Fruit fly (Drosophila melanogaster): Measurements from ENCODE around the gene gzl.

The gzl gene

DNA sequence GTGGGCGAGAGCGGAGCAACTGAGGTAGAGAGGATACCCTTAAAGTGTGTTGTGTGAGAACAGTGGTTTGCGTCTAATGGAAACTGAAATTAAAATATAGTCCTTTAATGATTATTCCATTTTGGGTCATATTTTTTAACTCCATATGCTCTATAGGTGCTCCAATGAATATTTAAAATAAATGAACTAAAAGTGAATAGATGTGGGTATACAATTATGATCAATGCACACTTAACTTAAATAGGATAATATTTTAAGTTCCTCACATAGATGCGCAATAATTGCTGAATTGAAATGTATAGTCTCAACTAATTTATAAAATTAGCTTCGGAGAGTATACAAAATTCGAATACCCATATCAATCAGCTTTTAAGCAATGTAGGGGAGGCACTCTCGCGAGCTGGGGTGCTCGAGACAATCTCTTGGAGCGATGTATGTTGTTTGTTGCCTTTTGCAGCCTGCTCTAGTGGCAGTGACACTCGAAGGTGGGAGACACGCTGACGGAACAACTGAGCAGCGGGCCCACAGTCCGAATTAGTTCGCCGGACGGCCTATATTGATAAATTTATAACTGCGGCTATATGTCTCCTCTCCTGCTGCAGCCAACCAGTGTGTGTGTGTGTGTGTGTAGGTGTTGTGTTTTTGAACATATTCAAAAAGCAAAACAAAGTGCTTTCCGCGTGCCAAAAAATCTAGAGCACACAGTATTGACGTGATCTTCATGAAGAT lies 28.9 kb upstream of the gzl start (continued):
- TF ChIP-seq Trl (optimal IDR thresholded peaks at IDR 0.05), result peak; percentile 1 to 52
- TF ChIP-seq Trl (GFP tag; optimal IDR thresholded peaks at IDR 0.05), result peak; percentile 36
- peak; percentile 76 for TF ChIP-seq dmrt11E (tag; optimal IDR thresholded peaks at IDR 0.05)
- peak; percentile 29; the same call in 1 of the 2 replicates for TF ChIP-seq CG14014 (GFP tag; IDR thresholded peaks at IDR 0.05)
- no peak for TF ChIP-seq Neu2 (GFP tag; optimal IDR thresholded peaks at IDR 0.05; ENCODE audit: borderline replicate concordance)
- no peak for TF ChIP-seq CG16813 (GFP tag; IDR thresholded peaks at IDR 0.05; ENCODE audit: partially characterized antibody)
- 0 out of 3 replicates have a peak, but pooled peaks have one; percentile 22 for TF ChIP-seq ase (GFP tag; IDR thresholded peaks at IDR 0.05)
- TF ChIP-seq CG3281 (GFP tag; optimal IDR thresholded peaks at IDR 0.05), result no peak
- peak; percentile 20 for TF ChIP-seq jumu (GFP tag; optimal IDR thresholded peaks at IDR 0.05)
- no peak for TF ChIP-seq pan (optimal IDR thresholded peaks at IDR 0.05)
- peak in 1 of 2 experiments; percentile 70 for TF ChIP-seq pan (GFP tag; optimal IDR thresholded peaks at IDR 0.05 in 1 of 2, IDR thresholded peaks at IDR 0.05 in 1 of 2)
- TF ChIP-seq HmgD (GFP tag; optimal IDR thresholded peaks at IDR 0.05), result peak; percentile 21
- peak; percentile 47; the same call in 1 of the 2 replicates for TF ChIP-seq CG32532 (GFP tag; IDR thresholded peaks at IDR 0.05)
- no peak for TF ChIP-seq Dbx (GFP tag; IDR thresholded peaks at IDR 0.05)
- TF ChIP-seq tin (GFP tag; optimal IDR thresholded peaks at IDR 0.05), result peak; percentile 62
- TF ChIP-seq Ets65A (GFP tag), result peak; percentile 86
- peak; percentile 47; the same call in 1 of the 2 replicates for TF ChIP-seq sisA (GFP tag; IDR thresholded peaks at IDR 0.05)
- TF ChIP-seq tx (GFP tag; optimal IDR thresholded peaks at IDR 0.05), result peak; percentile 69
- TF ChIP-seq prd (optimal IDR thresholded peaks at IDR 0.05), result no peak
- peak; percentile 63; the same call in 2 of the 3 replicates for TF ChIP-seq prd (GFP tag; IDR thresholded peaks at IDR 0.05)
- TF ChIP-seq dan (GFP tag; IDR thresholded peaks at IDR 0.05), result no peak
- TF ChIP-seq Sry-δ (GFP tag; optimal IDR thresholded peaks at IDR 0.05), result peak; percentile 17
- peak; percentile 80 for TF ChIP-seq Meics (GFP tag; optimal IDR thresholded peaks at IDR 0.05)
- TF ChIP-seq CG4820 (GFP tag; optimal IDR thresholded peaks at IDR 0.05), result peak; percentile 68
- TF ChIP-seq Bteb2 (GFP tag; optimal IDR thresholded peaks at IDR 0.05), result peak; percentile 68
- TF ChIP-seq pfk (GFP tag; optimal IDR thresholded peaks at IDR 0.05), result no peak
- peak; percentile 93 for TF ChIP-seq nmo (GFP tag; optimal IDR thresholded peaks at IDR 0.05)
- peak; percentile 80 for TF ChIP-seq CG17359 (tag; optimal IDR thresholded peaks at IDR 0.05)
- TF ChIP-seq CG6272 (GFP tag; IDR thresholded peaks at IDR 0.05), result 0 out of 2 replicates have a peak, but pooled peaks have one; percentile 22
- TF ChIP-seq crol (GFP tag; IDR thresholded peaks at IDR 0.05), result no peak
- TF ChIP-seq Adf1 (GFP tag; IDR thresholded peaks at IDR 0.05), result no peak
- TF ChIP-seq HLH54F (GFP tag; optimal IDR thresholded peaks at IDR 0.05), result peak; percentile 45
- TF ChIP-seq CG16779 (GFP tag; IDR thresholded peaks at IDR 0.05), result no peak
- TF ChIP-seq CG3726 (GFP tag; IDR thresholded peaks at IDR 0.05), result no peak
- TF ChIP-seq ATbp (GFP tag; optimal IDR thresholded peaks at IDR 0.05), result peak; percentile 72
- TF ChIP-seq Ets97D (GFP tag; optimal IDR thresholded peaks at IDR 0.05), result peak; percentile 24
- peak; percentile 56 for TF ChIP-seq btn (GFP tag; optimal IDR thresholded peaks at IDR 0.05)
- no peak for TF ChIP-seq CG12744 (GFP tag; optimal IDR thresholded peaks at IDR 0.05)
- no peak for TF ChIP-seq bigmax (GFP tag; optimal IDR thresholded peaks at IDR 0.05)
- no peak for TF ChIP-seq Hmx (GFP tag; optimal IDR thresholded peaks at IDR 0.05)
- peak; percentile 32 for TF ChIP-seq CG2116 (GFP tag; optimal IDR thresholded peaks at IDR 0.05)
- peak; percentile 78 for TF ChIP-seq jing (GFP tag; optimal IDR thresholded peaks at IDR 0.05)
- TF ChIP-seq tup (GFP tag; optimal IDR thresholded peaks at IDR 0.05), result peak; percentile 16
- no peak for TF ChIP-seq CG11723 (GFP tag; optimal IDR thresholded peaks at IDR 0.05)
- peak; percentile 52; the same call in 2 of the 3 replicates for TF ChIP-seq zfh1 (GFP tag; IDR thresholded peaks at IDR 0.05)
- no peak for TF ChIP-seq CG13894 (tag; optimal IDR thresholded peaks at IDR 0.05)
- peak; percentile 75 for TF ChIP-seq CG4282 (GFP tag; optimal IDR thresholded peaks at IDR 0.05)
- TF ChIP-seq mirr (GFP tag; optimal IDR thresholded peaks at IDR 0.05), result no peak
- TF ChIP-seq CG18619 (GFP tag; optimal IDR thresholded peaks at IDR 0.05), result peak; percentile 80
- peak; percentile 38 for TF ChIP-seq shn (GFP tag; optimal IDR thresholded peaks at IDR 0.05)
- TF ChIP-seq CG8388 (GFP tag; optimal IDR thresholded peaks at IDR 0.05), result no peak
